Fruit fly (Drosophila melanogaster) whole organism, prepupa: ENCODE data around the gene CG32284.
A peak's percentile ranks its signal among the peaks of the same experiment; 100 is the strongest.

Experiments used
- Blimp-1 ChIP-seq: fragments of 200-800 bp; sonication (Bioruptor generic); optimal IDR thresholded peaks from 3 replicates; lab custom pipeline; 2017; ENCODE audit warnings: missing biosample characterization, missing genetic modification characterization, mild to moderate bottlenecking, moderate library complexity, missing genetic modification reagents
- CG10669 ChIP-seq: fragments of 200-800 bp; sonication (Bioruptor generic); optimal IDR thresholded peaks from 3 replicates; lab custom pipeline; 2018; ENCODE audit warnings: missing biosample characterization, mild to moderate bottlenecking, missing genetic modification characterization, moderate library complexity
- CG11294 ChIP-seq: fragments of 200-800 bp; sonication (Bioruptor generic); IDR thresholded peaks from 2 replicates; pipeline ENCODE4 v1.3.6; 2022; ENCODE audit warnings: missing biosample characterization, missing genetic modification characterization
- CG11902 ChIP-seq: fragments of 200-800 bp; sonication (Bioruptor generic); optimal IDR thresholded peaks from 3 replicates; lab custom pipeline; 2016; ENCODE audit warnings: missing biosample characterization, missing genetic modification characterization
- CG15336 ChIP-seq: fragments of 200-800 bp; sonication (Bioruptor generic); IDR thresholded peaks from 2 replicates; pipeline ENCODE4 v1.3.6; 2022; ENCODE audit warnings: missing biosample characterization, missing genetic modification characterization
- CG1621 ChIP-seq: fragments of 200-800 bp; sonication (Bioruptor generic); optimal IDR thresholded peaks from 3 replicates; lab custom pipeline; 2018; ENCODE audit warnings: missing biosample characterization, mild to moderate bottlenecking, missing genetic modification characterization
- CG16779 ChIP-seq: fragments of 200-800 bp; sonication (Bioruptor generic); optimal IDR thresholded peaks from 3 replicates; lab custom pipeline; 2017; ENCODE audit warnings: missing biosample characterization, mild to moderate bottlenecking, missing genetic modification characterization
- CG3032 ChIP-seq: fragments of 200-800 bp; optimal IDR thresholded peaks from 2 replicates; lab custom pipeline; 2019; ENCODE audit warnings: missing biosample characterization, mild to moderate bottlenecking, missing genetic modification characterization, moderate library complexity
- CG31627 ChIP-seq: fragments of 200-800 bp; sonication (Bioruptor generic); optimal IDR thresholded peaks from 3 replicates; lab custom pipeline; 2016; ENCODE audit warnings: missing biosample characterization, missing genetic modification characterization
- CG34406 ChIP-seq: fragments of 200-800 bp; sonication (Bioruptor generic); optimal IDR thresholded peaks from 3 replicates; lab custom pipeline; 2016; ENCODE audit warnings: missing biosample characterization, missing genetic modification characterization
- CG4318 ChIP-seq: fragments of 200-800 bp; sonication (Bioruptor generic); optimal IDR thresholded peaks from 3 replicates; lab custom pipeline; 2017; ENCODE audit warnings: missing biosample characterization, mild to moderate bottlenecking, missing genetic modification characterization
- CG6276 ChIP-seq: fragments of 200-800 bp; sonication (Bioruptor generic); optimal IDR thresholded peaks from 2 replicates; lab custom pipeline; 2017; ENCODE audit warnings: missing biosample characterization, mild to moderate bottlenecking, missing genetic modification characterization
- CG8119 ChIP-seq: fragments of 200-800 bp; sonication (Bioruptor generic); IDR thresholded peaks from 3 replicates; pipeline ENCODE4 v1.3.6; 2022; ENCODE audit warnings: missing biosample characterization, missing genetic modification characterization
- CG8319 ChIP-seq: fragments of 200-800 bp; sonication (Bioruptor generic); optimal IDR thresholded peaks from 3 replicates; lab custom pipeline; 2016; ENCODE audit warnings: missing biosample characterization, missing genetic modification characterization
- CG8632 ChIP-seq: fragments of 200-800 bp; sonication (Bioruptor generic); optimal IDR thresholded peaks from 3 replicates; lab custom pipeline; 2016; ENCODE audit warnings: missing biosample characterization, missing genetic modification characterization
- Eip75B ChIP-seq: fragments of 200-800 bp; sonication (Bioruptor generic); optimal IDR thresholded peaks from 3 replicates; lab custom pipeline; 2016; ENCODE audit warnings: missing biosample characterization, missing genetic modification characterization
- Eip78C ChIP-seq: fragments of 200-800 bp; sonication (Bioruptor generic); peaks from one replicate; lab custom pipeline; 2016; ENCODE audit warnings: missing biosample characterization, missing genetic modification characterization
- Ets21C ChIP-seq: fragments of 200-800 bp; sonication (Bioruptor generic); optimal IDR thresholded peaks from 3 replicates; lab custom pipeline; 2016; ENCODE audit warnings: missing biosample characterization, missing genetic modification characterization
- Ets96B ChIP-seq: fragments of 200-800 bp; optimal IDR thresholded peaks from 2 replicates; lab custom pipeline; 2019; ENCODE audit warnings: missing biosample characterization, mild to moderate bottlenecking, missing genetic modification characterization, moderate library complexity
- Gug ChIP-seq: fragments of 200-800 bp; sonication (Bioruptor generic); IDR thresholded peaks from 2 replicates; pipeline ENCODE4 v1.3.6; 2022; ENCODE audit warnings: missing biosample characterization, missing genetic modification characterization
- Hr38 ChIP-seq: sonication (Bioruptor generic); optimal IDR thresholded peaks from 2 replicates; lab custom pipeline; 2016; ENCODE audit warnings: missing biosample characterization, missing genetic modification characterization
- Hr39 ChIP-seq: fragments of 200-800 bp; sonication (Bioruptor generic); optimal IDR thresholded peaks from 2 replicates; lab custom pipeline; 2016; ENCODE audit warnings: missing biosample characterization, missing genetic modification characterization
- Hr4 ChIP-seq: fragments of 200-800 bp; sonication (Bioruptor generic); optimal IDR thresholded peaks from 3 replicates; lab custom pipeline; 2016; ENCODE audit warnings: missing biosample characterization, missing genetic modification characterization
- Lpt ChIP-seq: fragments of 200-800 bp; sonication (Bioruptor generic); optimal IDR thresholded peaks from 3 replicates; lab custom pipeline; 2016; ENCODE audit warnings: missing biosample characterization, missing genetic modification characterization
- Met ChIP-seq: fragments of 200-800 bp; sonication (Bioruptor generic); optimal IDR thresholded peaks from 3 replicates; lab custom pipeline; 2016; ENCODE audit warnings: missing biosample characterization, missing genetic modification characterization
- OdsH ChIP-seq: fragments of 200-800 bp; sonication (Bioruptor generic); optimal IDR thresholded peaks from 3 replicates; lab custom pipeline; 2016; ENCODE audit warnings: missing biosample characterization, missing genetic modification characterization
- Smox ChIP-seq: fragments of 200-800 bp; sonication (Bioruptor generic); optimal IDR thresholded peaks from 3 replicates; lab custom pipeline; 2016; ENCODE audit warnings: missing biosample characterization, missing genetic modification characterization
- Sox102F ChIP-seq: fragments of 200-800 bp; sonication (Bioruptor generic); optimal IDR thresholded peaks from 2 replicates; lab custom pipeline; 2016; ENCODE audit warnings: missing biosample characterization, mild to moderate bottlenecking, missing genetic modification characterization
- Sox14 ChIP-seq: fragments of 200-800 bp; sonication (Bioruptor generic); optimal IDR thresholded peaks from 3 replicates; lab custom pipeline; 2016; ENCODE audit warnings: missing biosample characterization, missing genetic modification characterization
- Sox15 ChIP-seq: fragments of 200-800 bp; sonication (Bioruptor generic); optimal IDR thresholded peaks from 3 replicates; lab custom pipeline; 2016; ENCODE audit warnings: missing biosample characterization, missing genetic modification characterization
- achi ChIP-seq: fragments of 200-800 bp; sonication (Bioruptor generic); optimal IDR thresholded peaks from 3 replicates; lab custom pipeline; 2016; ENCODE audit warnings: missing biosample characterization, missing genetic modification characterization
- acj6 ChIP-seq: fragments of 200-800 bp; sonication (Bioruptor generic); optimal IDR thresholded peaks from 3 replicates; lab custom pipeline; 2016; ENCODE audit warnings: missing biosample characterization, missing genetic modification characterization
- cyc ChIP-seq: fragments of 200-800 bp; sonication (Bioruptor generic); optimal IDR thresholded peaks from 3 replicates; lab custom pipeline; 2016; ENCODE audit warnings: missing biosample characterization, missing genetic modification characterization
- dac ChIP-seq: fragments of 200-800 bp; sonication (Bioruptor generic); optimal IDR thresholded peaks from 2 replicates; lab custom pipeline; 2017; ENCODE audit warnings: missing biosample characterization, mild to moderate bottlenecking, missing genetic modification characterization
- dsx ChIP-seq: fragments of 200-800 bp; optimal IDR thresholded peaks from 3 replicates; lab custom pipeline; 2019; ENCODE audit warnings: missing biosample characterization, mild to moderate bottlenecking, missing genetic modification characterization, moderate library complexity; ENCODE audit not compliant: poor library complexity, severe bottlenecking
- eg ChIP-seq: fragments of 200-800 bp; sonication (Bioruptor generic); IDR thresholded peaks from 3 replicates; pipeline ENCODE4 v1.3.6; 2022; ENCODE audit warnings: missing biosample characterization, missing genetic modification characterization
- esn ChIP-seq: fragments of 200-800 bp; sonication (Bioruptor generic); optimal IDR thresholded peaks from 2 replicates; lab custom pipeline; 2016; ENCODE audit warnings: missing biosample characterization, mild to moderate bottlenecking, missing genetic modification characterization, moderate library complexity
- fd85E ChIP-seq: fragments of 200-800 bp; sonication (Bioruptor generic); optimal IDR thresholded peaks from 3 replicates; lab custom pipeline; 2016; ENCODE audit warnings: missing biosample characterization, missing genetic modification characterization
- fkh ChIP-seq: fragments of 200-800 bp; sonication (Bioruptor generic); optimal IDR thresholded peaks from 3 replicates; lab custom pipeline; 2017; ENCODE audit warnings: missing biosample characterization, mild to moderate bottlenecking, missing genetic modification characterization, moderate library complexity
- lz ChIP-seq: fragments of 200-800 bp; sonication (Bioruptor generic); optimal IDR thresholded peaks from 3 replicates; lab custom pipeline; 2016; ENCODE audit warnings: missing biosample characterization, missing genetic modification characterization
- net ChIP-seq: fragments of 200-800 bp; sonication (Bioruptor generic); optimal IDR thresholded peaks from 3 replicates; lab custom pipeline; 2016; ENCODE audit warnings: missing biosample characterization, missing genetic modification characterization
- pdm3 ChIP-seq: fragments of 200-800 bp; sonication (Bioruptor generic); optimal IDR thresholded peaks from 3 replicates; lab custom pipeline; 2016; ENCODE audit warnings: missing biosample characterization, missing genetic modification characterization
- salr ChIP-seq, 2 experiments: fragments of 200-800 bp; sonication (Bioruptor generic); optimal IDR thresholded peaks; 3 replicates each; lab custom pipeline; 2016 to 2018; ENCODE audit warnings: missing biosample characterization in 2 of 2, missing genetic modification characterization in 2 of 2, mild to moderate bottlenecking in 1 of 2
- spab ChIP-seq: fragments of 200-800 bp; sonication (Bioruptor generic); optimal IDR thresholded peaks from 2 replicates; lab custom pipeline; 2017; ENCODE audit warnings: missing biosample characterization, mild to moderate bottlenecking, missing genetic modification characterization, missing genetic modification reagents
- ss ChIP-seq, 2 experiments: fragments of 200-800 bp; sonication (Bioruptor generic); optimal IDR thresholded peaks; 2 replicates in 1 of 2; 3 replicates in 1 of 2; lab custom pipeline; 2017 to 2018; ENCODE audit warnings: mild to moderate bottlenecking in 2 of 2, missing biosample characterization in 2 of 2, missing genetic modification characterization in 2 of 2, moderate library complexity in 1 of 2
- topi ChIP-seq: fragments of 200-800 bp; sonication (Bioruptor generic); optimal IDR thresholded peaks from 3 replicates; lab custom pipeline; 2016; ENCODE audit warnings: missing biosample characterization, missing genetic modification characterization
- vri ChIP-seq: fragments of 200-800 bp; sonication (Bioruptor generic); optimal IDR thresholded peaks from 3 replicates; lab custom pipeline; 2016; ENCODE audit warnings: missing biosample characterization, mild to moderate bottlenecking, missing genetic modification characterization

The CG32284 gene

dm6 chr3L:3194059-3194458 lies 7.6 kb downstream of the CG32284 start (continued):
- TF ChIP-seq CG8632 (GFP tag; lab: Kevin White, UChicago) (peak; percentile 97), Met (peak; percentile 97), Hr38 (GFP tag; lab: Kevin White, UChicago) (no peak), esn (peak; percentile 98), Blimp-1 (GFP tag; lab: Kevin White, UChicago) (peak; percentile 85), Ets21C (peak; percentile 82), fkh (GFP tag; lab: Kevin White, UChicago) (peak; percentile 15), eg (GFP tag; lab: Robert Waterston, UW) (peak; percentile 99), vri (peak; percentile 94), Hr4 (GFP tag; lab: Kevin White, UChicago) (peak; percentile 96), dsx (GFP tag; lab: Kevin White, UChicago) (peak; percentile 93), Eip75B (GFP tag; lab: Kevin White, UChicago) (peak; percentile 96), CG8119 (GFP tag; lab: Robert Waterston, UW) (peak; percentile 98), lz (peak; percentile 92), CG10669 (peak; percentile 96), Smox (GFP tag; lab: Kevin White, UChicago) (peak; percentile 93), pdm3 (GFP tag; lab: Kevin White, UChicago) (peak; percentile 97), acj6 (peak; percentile 97), Hr39 (peak; percentile 92), CG6276 (GFP tag; lab: Kevin White, UChicago) (peak; percentile 98), OdsH (peak; percentile 98), CG4318 (GFP tag; lab: Kevin White, UChicago) (peak; percentile 94), CG1621 (tag; lab: Kevin White, UChicago) (peak; percentile 92), cyc (peak; percentile 95), net (peak; percentile 98), dac (GFP tag; lab: Kevin White, UChicago) (peak; percentile 95), topi (GFP tag; lab: Kevin White, UChicago) (peak; percentile 96), salr (GFP tag; optimal IDR thresholded peaks at IDR 0.05; lab: Kevin White, UChicago) (peak; percentile 89 to 97), CG8319 (GFP tag; lab: Kevin White, UChicago) (peak; percentile 94), achi (GFP tag; lab: Kevin White, UChicago) (peak; percentile 98), spab (peak; percentile 86), Ets96B (tag; lab: Kevin White, UChicago) (peak; percentile 95), Sox15 (peak; percentile 88), ss (GFP tag; optimal IDR thresholded peaks at IDR 0.05; lab: Kevin White, UChicago) (peak; percentile 69 to 83), Lpt (GFP tag; lab: Kevin White, UChicago) (peak; percentile 96), CG31627 (GFP tag; lab: Kevin White, UChicago) (peak; percentile 90), Sox102F (peak; percentile 97)
- TF ChIP-seq, all 60 proteins: peak for 59

- TF ChIP-seq Ets21C, result peak; percentile 5
- no peak for TF ChIP-seq CG6276 (GFP tag; lab: Kevin White, UChicago)
- TF ChIP-seq topi (GFP tag; lab: Kevin White, UChicago), result peak; percentile 33
- TF ChIP-seq Lpt (GFP tag; lab: Kevin White, UChicago), result no peak
- peak in 1 of 2 experiments; percentile 23 for TF ChIP-seq ss (GFP tag; optimal IDR thresholded peaks at IDR 0.05; lab: Kevin White, UChicago)
- TF ChIP-seq CG4318 (GFP tag; lab: Kevin White, UChicago), result no peak
- no peak for TF ChIP-seq CG16779
- peak; percentile 28 for TF ChIP-seq CG31627 (GFP tag; lab: Kevin White, UChicago)
- no peak for TF ChIP-seq Sox102F
- TF ChIP-seq CG15336 (GFP tag; lab: Robert Waterston, UW), result no peak
- TF ChIP-seq CG8632 (GFP tag; lab: Kevin White, UChicago), result no peak
- TF ChIP-seq Eip75B (GFP tag; lab: Kevin White, UChicago), result no peak
- TF ChIP-seq CG11902 (GFP tag; lab: Kevin White, UChicago), result no peak
- no peak for TF ChIP-seq Ets96B (tag; lab: Kevin White, UChicago)
- TF ChIP-seq CG8319 (GFP tag; lab: Kevin White, UChicago), result no peak
- TF ChIP-seq CG11294, result no peak
- peak; percentile 29 for TF ChIP-seq Sox14 (GFP tag; lab: Kevin White, UChicago)
- TF ChIP-seq cyc, result peak; percentile 17
- no peak for TF ChIP-seq CG34406 (GFP tag; lab: Kevin White, UChicago)
- TF ChIP-seq vri, result no peak
- TF ChIP-seq lz, result peak; percentile 38
- TF ChIP-seq dsx (GFP tag; lab: Kevin White, UChicago), result peak; percentile 9
- TF ChIP-seq Hr38 (GFP tag; lab: Kevin White, UChicago), result no peak
- TF ChIP-seq achi (GFP tag; lab: Kevin White, UChicago), result no peak
- no peak for TF ChIP-seq eg (GFP tag; lab: Robert Waterston, UW)
- no peak for TF ChIP-seq CG1621 (tag; lab: Kevin White, UChicago)
- no peak for TF ChIP-seq Hr4 (GFP tag; lab: Kevin White, UChicago)
- TF ChIP-seq CG10669, result no peak
- peak; percentile 56 for TF ChIP-seq Eip78C (GFP tag; lab: Kevin White, UChicago)
- TF ChIP-seq CG3032 (tag; lab: Kevin White, UChicago), result no peak
- no peak for TF ChIP-seq fd85E (GFP tag; lab: Kevin White, UChicago)
- no peak for TF ChIP-seq salr (GFP tag; optimal IDR thresholded peaks at IDR 0.05; lab: Kevin White, UChicago)
- no peak for TF ChIP-seq Gug (GFP tag; lab: Robert Waterston, UW)
- TF ChIP-seq Blimp-1 (GFP tag; lab: Kevin White, UChicago), result no peak
- TF ChIP-seq Smox (GFP tag; lab: Kevin White, UChicago), result peak; percentile 31
Measured at dm6 chr3L:3197464-3197863, 11.0 kb downstream of the CG32284 start, which contains the start of gene CG14966. Gene CG14966, minus strand, starts transcription at chr3L:3197631.
